Fruit fly (Drosophila melanogaster) whole organism, embryonic: ENCODE data around the gene rngo.
A peak's percentile ranks its signal among the peaks of the same experiment; 100 is the strongest.

Experiments used
- ATbp ChIP-seq: fragments of 200-800 bp; sonication (Bioruptor generic); optimal IDR thresholded peaks from 2 replicates; lab custom pipeline; 2017; ENCODE audit warnings: missing biosample characterization, mild to moderate bottlenecking, missing genetic modification characterization, missing genetic modification reagents
- BEAF-32 ChIP-seq: fragments of 200-800 bp; sonication (Bioruptor generic); optimal IDR thresholded peaks from 3 replicates; lab custom pipeline; 2017; ENCODE audit warnings: missing biosample characterization, missing genetic modification characterization, mild to moderate bottlenecking, moderate library complexity, missing genetic modification reagents
- CG10209 ChIP-seq: fragments of 200-800 bp; sonication (Bioruptor generic); optimal IDR thresholded peaks from 3 replicates; lab custom pipeline; 2017; ENCODE audit warnings: missing biosample characterization, mild to moderate bottlenecking, missing genetic modification characterization, missing genetic modification reagents
- CG1024 ChIP-seq: fragments of 200-800 bp; sonication (Bioruptor generic); IDR thresholded peaks from 2 replicates; pipeline ENCODE4 v1.3.6; 2022; ENCODE audit warnings: missing biosample characterization, missing genetic modification characterization
- CG10274 ChIP-seq: fragments of 200-800 bp; sonication (Bioruptor generic); optimal IDR thresholded peaks from 3 replicates; lab custom pipeline; 2017; ENCODE audit warnings: missing biosample characterization, mild to moderate bottlenecking, missing genetic modification characterization
- CG12155 ChIP-seq: fragments of 200-800 bp; sonication (Bioruptor generic); optimal IDR thresholded peaks from 3 replicates; lab custom pipeline; 2016; ENCODE audit warnings: missing biosample characterization, missing genetic modification characterization
- CG12391 ChIP-seq: fragments of 200-800 bp; sonication (Bioruptor generic); optimal IDR thresholded peaks from 3 replicates; lab custom pipeline; 2018; ENCODE audit warnings: missing biosample characterization, mild to moderate bottlenecking, missing genetic modification characterization, moderate library complexity
- CG13624 ChIP-seq: fragments of 200-800 bp; sonication (Bioruptor generic); optimal IDR thresholded peaks from 2 replicates; lab custom pipeline; 2016; ENCODE audit warnings: missing biosample characterization, missing genetic modification characterization
- CG15696 ChIP-seq: fragments of 200-800 bp; sonication (Bioruptor generic); optimal IDR thresholded peaks from 2 replicates; lab custom pipeline; 2019; ENCODE audit warnings: missing biosample characterization, mild to moderate bottlenecking, missing genetic modification characterization, moderate library complexity
- CG1603 ChIP-seq: fragments of 200-800 bp; sonication (Bioruptor generic); optimal IDR thresholded peaks from 2 replicates; lab custom pipeline; 2019; ENCODE audit warnings: missing biosample characterization, mild to moderate bottlenecking, missing genetic modification characterization, moderate library complexity
- CG1647 ChIP-seq: fragments of 200-800 bp; sonication (Bioruptor generic); optimal IDR thresholded peaks from 3 replicates; lab custom pipeline; 2016; ENCODE audit warnings: missing biosample characterization, missing genetic modification characterization
- CG16813 ChIP-seq: fragments of 200-800 bp; sonication (Bioruptor generic); IDR thresholded peaks from 3 replicates; pipeline ENCODE4 v1.3.6; 2022; ENCODE audit warnings: missing biosample characterization, missing genetic modification characterization; ENCODE audit not compliant: partially characterized antibody
- CG17568 ChIP-seq: fragments of 200-800 bp; sonication (Bioruptor generic); optimal IDR thresholded peaks from 2 replicates; lab custom pipeline; 2018; ENCODE audit warnings: missing biosample characterization, mild to moderate bottlenecking, missing genetic modification characterization, moderate library complexity
- CG18011 ChIP-seq: fragments of 200-800 bp; sonication (Bioruptor generic); optimal IDR thresholded peaks from 2 replicates; lab custom pipeline; 2017; ENCODE audit warnings: missing biosample characterization, missing genetic modification characterization, mild to moderate bottlenecking, moderate library complexity, missing genotype
- CG2202 ChIP-seq: fragments of 200-800 bp; sonication (Bioruptor generic); optimal IDR thresholded peaks from 2 replicates; lab custom pipeline; 2018; ENCODE audit warnings: missing biosample characterization, mild to moderate bottlenecking, missing genetic modification characterization
- CG2712 ChIP-seq: fragments of 200-800 bp; optimal IDR thresholded peaks from 3 replicates; lab custom pipeline; 2019; ENCODE audit warnings: missing biosample characterization, mild to moderate bottlenecking, missing genetic modification characterization, moderate library complexity
- CG3065 ChIP-seq: fragments of 200-800 bp; sonication (Bioruptor generic); optimal IDR thresholded peaks from 2 replicates; lab custom pipeline; 2016; ENCODE audit warnings: missing biosample characterization, missing genetic modification characterization
- CG32772 ChIP-seq: fragments of 200-800 bp; sonication (Bioruptor generic); IDR thresholded peaks from 2 replicates; pipeline ENCODE4 v1.3.6; 2022; ENCODE audit warnings: missing biosample characterization, missing genetic modification characterization
- CG7556 ChIP-seq: fragments of 200-800 bp; sonication (Bioruptor generic); optimal IDR thresholded peaks from 2 replicates; lab custom pipeline; 2017; ENCODE audit warnings: missing biosample characterization, mild to moderate bottlenecking, missing genetic modification characterization
- CG7786 ChIP-seq: fragments of 200-800 bp; sonication (Bioruptor generic); optimal IDR thresholded peaks from 2 replicates; lab custom pipeline; 2016; ENCODE audit warnings: missing biosample characterization, missing genetic modification characterization
- CG8765 ChIP-seq: fragments of 200-800 bp; sonication (Bioruptor generic); IDR thresholded peaks from 2 replicates; pipeline ENCODE4 v1.3.6; 2022; ENCODE audit warnings: missing biosample characterization, missing genetic modification characterization
- CG9437 ChIP-seq: fragments of 200-800 bp; sonication (Bioruptor generic); optimal IDR thresholded peaks from 2 replicates; lab custom pipeline; 2018; ENCODE audit warnings: missing biosample characterization, mild to moderate bottlenecking, missing genetic modification characterization
- CG9727 ChIP-seq: fragments of 200-800 bp; sonication (Bioruptor generic); optimal IDR thresholded peaks from 3 replicates; lab custom pipeline; 2017; ENCODE audit warnings: missing biosample characterization, mild to moderate bottlenecking, missing genetic modification characterization
- D19A ChIP-seq: fragments of 200-800 bp; optimal IDR thresholded peaks from 3 replicates; lab custom pipeline; 2019; ENCODE audit warnings: missing biosample characterization, mild to moderate bottlenecking, missing genetic modification characterization, moderate library complexity
- Doc2 ChIP-seq: fragments of 200-800 bp; sonication (Bioruptor generic); IDR thresholded peaks from 2 replicates; pipeline ENCODE4 v1.3.6; 2022; ENCODE audit warnings: missing biosample characterization, missing genetic modification characterization
- Doc3 ChIP-seq: fragments of 200-800 bp; sonication (Bioruptor generic); IDR thresholded peaks from 3 replicates; pipeline ENCODE4 v1.3.6; 2022; ENCODE audit warnings: missing biosample characterization, missing genetic modification characterization; ENCODE audit not compliant: partially characterized antibody
- Jarid2 ChIP-seq: fragments of 200-800 bp; sonication (Bioruptor generic); optimal IDR thresholded peaks from 3 replicates; lab custom pipeline; 2017; ENCODE audit warnings: mild to moderate bottlenecking, missing biosample characterization, missing genetic modification reagents, missing genetic modification characterization
- Lhr ChIP-seq: fragments of 200-800 bp; sonication (Bioruptor generic); optimal IDR thresholded peaks from 3 replicates; lab custom pipeline; 2017; ENCODE audit warnings: mild to moderate bottlenecking, missing biosample characterization, missing genetic modification reagents, missing genetic modification characterization
- Six4 ChIP-seq: fragments of 200-800 bp; sonication (Bioruptor generic); optimal IDR thresholded peaks from 2 replicates; lab custom pipeline; 2016; ENCODE audit warnings: missing biosample characterization, missing genetic modification characterization
- bbx ChIP-seq: fragments of 200-800 bp; sonication (Bioruptor generic); IDR thresholded peaks from 2 replicates; pipeline ENCODE4 v1.3.6; 2022; ENCODE audit warnings: missing biosample characterization, missing genetic modification characterization; ENCODE audit not compliant: partially characterized antibody
- cato ChIP-seq: fragments of 200-800 bp; sonication (Bioruptor generic); optimal IDR thresholded peaks from 2 replicates; lab custom pipeline; 2016; ENCODE audit warnings: missing biosample characterization, missing genetic modification characterization, borderline replicate concordance
- chif ChIP-seq, 2 experiments: fragments of 200-800 bp; sonication (Bioruptor generic); optimal IDR thresholded peaks; 3 replicates each; lab custom pipeline; 2016; ENCODE audit warnings: missing biosample characterization in 2 of 2, missing genetic modification characterization in 2 of 2
- chinmo ChIP-seq: fragments of 200-800 bp; sonication (Bioruptor generic); IDR thresholded peaks from 4 replicates; pipeline ENCODE4 v1.3.6; 2022; ENCODE audit warnings: missing biosample characterization, missing genetic modification characterization; ENCODE audit not compliant: partially characterized antibody
- fu2 ChIP-seq: fragments of 200-800 bp; sonication (Bioruptor generic); optimal IDR thresholded peaks from 2 replicates; lab custom pipeline; 2016; ENCODE audit warnings: missing biosample characterization, missing genetic modification characterization
- gem ChIP-seq: fragments of 200-800 bp; sonication (Bioruptor generic); optimal IDR thresholded peaks from 2 replicates; lab custom pipeline; 2019; ENCODE audit warnings: missing biosample characterization, mild to moderate bottlenecking, missing genetic modification characterization, moderate library complexity
- gsb ChIP-seq: fragments of 200-800 bp; sonication (Bioruptor generic); IDR thresholded peaks from 2 replicates; pipeline ENCODE4 v1.3.6; 2022; ENCODE audit warnings: missing biosample characterization, missing genetic modification characterization
- hth ChIP-seq: fragments of >200 bp; optimal IDR thresholded peaks from 2 replicates; lab custom pipeline; 2017; ENCODE audit warnings: inconsistent platforms
- jigr1 ChIP-seq: fragments of 200-800 bp; sonication (Bioruptor generic); IDR thresholded peaks from 3 replicates; pipeline ENCODE4 v1.3.6; 2022; ENCODE audit warnings: missing biosample characterization, missing genetic modification characterization
- kni ChIP-seq: fragments of 200-800 bp; sonication (Bioruptor generic); optimal IDR thresholded peaks from 3 replicates; lab custom pipeline; 2017; ENCODE audit warnings: mild to moderate bottlenecking, missing biosample characterization, missing genetic modification reagents, missing genetic modification characterization
- lilli ChIP-seq: fragments of 200-800 bp; sonication (Bioruptor generic); optimal IDR thresholded peaks from 3 replicates; lab custom pipeline; 2016; ENCODE audit warnings: missing biosample characterization, missing genetic modification characterization
- nerfin-1 ChIP-seq: fragments of 200-800 bp; sonication (Bioruptor generic); optimal IDR thresholded peaks from 3 replicates; lab custom pipeline; 2019; ENCODE audit warnings: missing biosample characterization, mild to moderate bottlenecking, missing genetic modification characterization, moderate library complexity
- pita ChIP-seq: fragments of 200-800 bp; sonication (Bioruptor generic); optimal IDR thresholded peaks from 2 replicates; lab custom pipeline; 2017; ENCODE audit warnings: missing biosample characterization, mild to moderate bottlenecking, missing genetic modification characterization
- prd ChIP-seq, 3 experiments: fragments of >200 bp in 2 of 3; fragments of 200-800 bp in 1 of 3; sonication (Bioruptor generic) in 1 of 3; optimal IDR thresholded peaks in 2 of 3; IDR thresholded peaks in 1 of 3; 2 replicates in 2 of 3; 3 replicates in 1 of 3; pipeline versions ENCODE4 v1.3.6 to Lab custom; 2017 to 2022; ENCODE audit warnings: missing biosample characterization in 1 of 3, missing genetic modification characterization in 1 of 3
- psq ChIP-seq: fragments of 200-800 bp; sonication (Bioruptor generic); optimal IDR thresholded peaks from 2 replicates; lab custom pipeline; 2017; ENCODE audit warnings: missing biosample characterization, missing genetic modification characterization
- pzg ChIP-seq: fragments of 200-800 bp; sonication (Bioruptor generic); optimal IDR thresholded peaks from 3 replicates; lab custom pipeline; 2018; ENCODE audit warnings: missing biosample characterization, mild to moderate bottlenecking, missing genetic modification characterization, moderate library complexity
- repo ChIP-seq: fragments of 200-800 bp; sonication (Bioruptor generic); optimal IDR thresholded peaks from 2 replicates; lab custom pipeline; 2016; ENCODE audit warnings: missing biosample characterization, missing genetic modification characterization
- rib ChIP-seq: fragments of 200-800 bp; sonication (Bioruptor generic); IDR thresholded peaks from 2 replicates; pipeline ENCODE4 v1.3.6; 2022; ENCODE audit warnings: missing biosample characterization, missing genetic modification characterization
- so ChIP-seq: fragments of 200-800 bp; sonication (Bioruptor generic); IDR thresholded peaks from 3 replicates; pipeline ENCODE4 v1.3.6; 2022; ENCODE audit warnings: missing biosample characterization, missing genetic modification characterization
- vvl ChIP-seq: fragments of 200-800 bp; sonication (Bioruptor generic); IDR thresholded peaks from 2 replicates; pipeline ENCODE4 v1.3.6; 2022; ENCODE audit warnings: missing biosample characterization, missing genetic modification characterization

Gene rngo

DNA sequence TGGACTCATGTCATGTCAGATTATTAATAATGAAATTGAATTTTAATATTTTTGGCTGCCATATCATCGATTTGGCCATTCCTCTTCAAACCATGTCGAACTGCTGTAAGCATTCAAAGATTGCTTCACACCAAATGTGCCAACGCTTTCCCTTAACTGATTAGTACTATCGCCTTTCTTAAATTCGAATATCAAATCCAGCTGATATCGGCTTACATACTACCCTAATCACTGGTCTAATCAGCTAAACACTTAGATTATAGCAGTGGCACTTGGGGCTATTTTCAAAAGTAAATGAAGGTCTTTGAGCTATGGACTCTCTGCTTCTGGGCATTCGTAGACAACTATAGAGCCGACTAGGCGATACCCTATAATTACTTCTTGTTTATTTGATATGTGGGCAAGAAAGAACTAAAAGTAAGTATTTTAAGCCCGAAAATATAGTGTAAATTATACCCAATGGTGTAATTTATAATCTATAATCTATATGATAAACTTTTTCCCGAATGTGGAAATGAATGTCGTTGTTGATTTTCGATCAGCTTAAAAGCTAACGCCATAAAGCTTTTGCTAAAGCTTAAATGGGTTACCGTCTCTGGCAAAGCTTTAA is 37.3 kb upstream of the rngo start (continued):
- TF ChIP-seq pita (GFP tag; lab: Kevin White, UChicago) (no peak), jigr1 (GFP tag; lab: Robert Waterston, UW) (no peak), Doc3 (no peak), CG15696 (no peak), CG13624 (GFP tag; lab: Kevin White, UChicago) (peak; percentile 72), gem (tag; lab: Kevin White, UChicago) (no peak), chinmo (GFP tag; lab: Robert Waterston, UW) (no peak), Doc2 (GFP tag; lab: Robert Waterston, UW) (no peak), CG10274 (GFP tag; lab: Kevin White, UChicago) (peak; percentile 21), pzg (GFP tag; lab: Kevin White, UChicago) (no peak), Lhr (GFP tag; lab: Kevin White, UChicago) (peak; percentile 15), prd (optimal IDR thresholded peaks at IDR 0.05; lab: Kevin White, UChicago) (no peak), prd (GFP tag; IDR thresholded peaks at IDR 0.05; lab: Robert Waterston, UW) (peak; percentile 80), vvl (GFP tag; lab: Robert Waterston, UW) (peak; percentile 92), psq (GFP tag; lab: Kevin White, UChicago) (no peak), repo (GFP tag; lab: Kevin White, UChicago) (peak; percentile 31), CG1647 (GFP tag; lab: Kevin White, UChicago) (peak; percentile 62), Jarid2 (GFP tag; lab: Kevin White, UChicago) (peak; percentile 20), CG1024 (peak; percentile 34; the same call in 1 of the 2 replicates), D19A (tag; lab: Kevin White, UChicago) (peak; percentile 90), nerfin-1 (tag; lab: Kevin White, UChicago) (peak; percentile 38), BEAF-32 (GFP tag; lab: Kevin White, UChicago) (no peak), CG17568 (GFP tag; lab: Kevin White, UChicago) (no peak), CG12391 (tag; lab: Kevin White, UChicago) (peak; percentile 84), CG32772 (GFP tag; lab: Robert Waterston, UW) (peak; percentile 63), hth (lab: Kevin White, UChicago) (no peak), kni (GFP tag; lab: Kevin White, UChicago) (no peak), CG7556 (GFP tag; lab: Kevin White, UChicago) (peak; percentile 83), chif (GFP tag; optimal IDR thresholded peaks at IDR 0.05; lab: Kevin White, UChicago) (peak; percentile 32), CG7786 (GFP tag; lab: Kevin White, UChicago) (peak; percentile 31), cato (GFP tag; lab: Kevin White, UChicago) (no peak), lilli (GFP tag; lab: Kevin White, UChicago) (peak; percentile 89), CG16813 (no peak), ATbp (GFP tag; lab: Kevin White, UChicago) (peak; percentile 75), CG2712 (no peak), CG3065 (GFP tag; lab: Kevin White, UChicago) (no peak), CG1603 (tag; lab: Kevin White, UChicago) (no peak), rib (GFP tag; lab: Robert Waterston, UW) (peak; percentile 71; the same call in 1 of the 2 replicates), CG12155 (GFP tag; lab: Kevin White, UChicago) (no peak), gsb (GFP tag; lab: Robert Waterston, UW) (peak; percentile 69), so (GFP tag; lab: Robert Waterston, UW) (peak; percentile 85), CG10209 (GFP tag; lab: Kevin White, UChicago) (peak; percentile 82), Six4 (GFP tag; lab: Kevin White, UChicago) (peak; percentile 34), CG2202 (tag; lab: Kevin White, UChicago) (no peak), CG8765 (GFP tag; lab: Robert Waterston, UW) (no peak), fu2 (GFP tag; lab: Kevin White, UChicago) (peak; percentile 12), CG9437 (peak; percentile 55), CG18011 (GFP tag; lab: Kevin White, UChicago) (peak; percentile 5), CG9727 (peak; percentile 75), bbx (no peak)
